Fruit fly (Drosophila melanogaster): ENCODE measurements around the gene CG1116.

DNA sequence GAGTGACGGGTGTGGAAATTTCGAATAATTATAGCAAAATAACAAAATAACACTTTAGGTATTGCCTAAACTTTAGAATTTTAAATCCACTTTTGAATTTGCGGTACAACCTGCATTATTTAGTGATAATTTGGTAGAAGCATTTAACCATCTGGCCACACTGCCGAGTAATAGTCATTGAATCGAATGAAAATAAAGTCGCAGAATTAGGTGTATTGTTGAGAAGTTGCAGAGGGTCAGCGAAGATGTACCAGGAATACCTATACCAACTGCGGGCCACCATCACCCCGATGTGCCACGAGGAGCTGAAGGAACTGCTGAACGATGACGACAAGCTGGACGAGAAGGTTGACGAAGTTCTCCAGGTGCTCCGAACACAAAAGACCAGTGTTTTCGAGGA, 6.6 kb downstream of the CG1116 start, which contains the start of gene Vps37B:
- TF ChIP-seq psq (GFP tag; optimal IDR thresholded peaks at IDR 0.05) (no peak), h (GFP tag; optimal IDR thresholded peaks at IDR 0.05) (no peak), usp (GFP tag; optimal IDR thresholded peaks at IDR 0.05) (no peak), Vsx2 (GFP tag; optimal IDR thresholded peaks at IDR 0.05; ENCODE audit: partially characterized antibody) (no peak), dsf (GFP tag; optimal IDR thresholded peaks at IDR 0.05; ENCODE audit: borderline replicate concordance) (no peak), Dfd (GFP tag; optimal IDR thresholded peaks at IDR 0.05) (no peak), Hr78 (GFP tag; optimal IDR thresholded peaks at IDR 0.05) (no peak), CG32264 (GFP tag; optimal IDR thresholded peaks at IDR 0.05) (no peak), pan (optimal IDR thresholded peaks at IDR 0.05) (no peak)
